Fruit fly (Drosophila melanogaster) whole organism, prepupa: ENCODE results near the gene CG34393.

ENCODE experiments used
- Blimp-1 ChIP-seq: fragments of 200-800 bp; sonication (Bioruptor generic); optimal IDR thresholded peaks from 3 replicates; lab custom pipeline; 2017; ENCODE audit warnings: missing biosample characterization, missing genetic modification characterization, mild to moderate bottlenecking, moderate library complexity, missing genetic modification reagents
- CG3032 ChIP-seq: fragments of 200-800 bp; optimal IDR thresholded peaks from 2 replicates; lab custom pipeline; 2019; ENCODE audit warnings: missing biosample characterization, mild to moderate bottlenecking, missing genetic modification characterization, moderate library complexity
- CG6808 ChIP-seq: fragments of 200-800 bp; sonication (Bioruptor generic); optimal IDR thresholded peaks from 3 replicates; lab custom pipeline; 2017; ENCODE audit warnings: missing biosample characterization, missing genetic modification characterization, mild to moderate bottlenecking, moderate library complexity, missing genetic modification reagents
- CG6854 ChIP-seq: fragments of 200-800 bp; sonication (Bioruptor generic); optimal IDR thresholded peaks from 2 replicates; lab custom pipeline; 2017; ENCODE audit warnings: missing biosample characterization, mild to moderate bottlenecking, missing genetic modification characterization
- Eip78C ChIP-seq: fragments of 200-800 bp; sonication (Bioruptor generic); peaks from one replicate; lab custom pipeline; 2016; ENCODE audit warnings: missing biosample characterization, missing genetic modification characterization
- OdsH ChIP-seq: fragments of 200-800 bp; sonication (Bioruptor generic); optimal IDR thresholded peaks from 3 replicates; lab custom pipeline; 2016; ENCODE audit warnings: missing biosample characterization, missing genetic modification characterization
- Sox102F ChIP-seq: fragments of 200-800 bp; sonication (Bioruptor generic); optimal IDR thresholded peaks from 2 replicates; lab custom pipeline; 2016; ENCODE audit warnings: missing biosample characterization, mild to moderate bottlenecking, missing genetic modification characterization
- achi ChIP-seq: fragments of 200-800 bp; sonication (Bioruptor generic); optimal IDR thresholded peaks from 3 replicates; lab custom pipeline; 2016; ENCODE audit warnings: missing biosample characterization, missing genetic modification characterization
- salr ChIP-seq, 2 experiments: fragments of 200-800 bp; sonication (Bioruptor generic); optimal IDR thresholded peaks; 3 replicates each; lab custom pipeline; 2016 to 2018; ENCODE audit warnings: missing biosample characterization in 2 of 2, missing genetic modification characterization in 2 of 2, mild to moderate bottlenecking in 1 of 2

DNA sequence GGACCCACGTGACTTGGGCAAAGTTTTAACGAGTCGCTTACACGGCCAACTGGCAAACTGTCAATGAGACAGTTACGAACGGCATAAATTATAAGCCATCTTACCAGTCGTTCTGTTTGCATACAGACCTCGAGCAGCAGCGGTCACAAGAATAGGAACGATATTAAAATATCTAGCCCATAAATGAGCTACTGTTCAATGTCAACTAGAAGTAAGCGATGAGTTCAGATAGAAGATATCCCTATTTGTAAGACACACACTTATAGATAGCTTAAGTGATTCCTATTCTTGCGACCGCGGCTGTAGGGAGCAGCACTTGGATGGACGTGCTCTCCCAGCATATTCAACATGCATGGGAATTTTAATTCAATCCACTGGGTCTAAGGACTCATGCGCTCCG is 11.4 kb downstream of the CG34393 start:
- TF ChIP-seq achi (GFP tag; lab: Kevin White, UChicago) (peak; percentile 21), CG6808 (GFP tag; lab: Kevin White, UChicago) (peak; percentile 18), CG6854 (GFP tag; lab: Kevin White, UChicago) (no peak), Blimp-1 (GFP tag; lab: Kevin White, UChicago) (no peak), Eip78C (GFP tag; lab: Kevin White, UChicago) (no peak), OdsH (peak; percentile 30), salr (GFP tag; optimal IDR thresholded peaks at IDR 0.05; lab: Kevin White, UChicago) (peak in 1 of 2 experiments; percentile 14), Sox102F (GFP tag; lab: Kevin White, UChicago) (no peak), CG3032 (tag; lab: Kevin White, UChicago) (no peak)
